Fruit fly (Drosophila melanogaster) whole organism, prepupa: Measurements from ENCODE around the gene mrn.

ENCODE experiments used
- Blimp-1 ChIP-seq: fragments of 200-800 bp; sonication (Bioruptor generic); optimal IDR thresholded peaks from 3 replicates; lab custom pipeline; 2017; ENCODE audit warnings: missing biosample characterization, missing genetic modification characterization, mild to moderate bottlenecking, moderate library complexity, missing genetic modification reagents
- CG10631 ChIP-seq: fragments of 200-800 bp; sonication (Bioruptor generic); optimal IDR thresholded peaks from 2 replicates; lab custom pipeline; 2016; ENCODE audit warnings: missing biosample characterization, missing genetic modification characterization
- CG11762 ChIP-seq: fragments of 200-800 bp; sonication (Bioruptor generic); optimal IDR thresholded peaks from 3 replicates; lab custom pipeline; 2016; ENCODE audit warnings: missing biosample characterization, missing genetic modification characterization; ENCODE audit not compliant: insufficient read depth
- CG11902 ChIP-seq: fragments of 200-800 bp; sonication (Bioruptor generic); optimal IDR thresholded peaks from 3 replicates; lab custom pipeline; 2016; ENCODE audit warnings: missing biosample characterization, missing genetic modification characterization
- CG1621 ChIP-seq: fragments of 200-800 bp; sonication (Bioruptor generic); optimal IDR thresholded peaks from 3 replicates; lab custom pipeline; 2018; ENCODE audit warnings: missing biosample characterization, mild to moderate bottlenecking, missing genetic modification characterization
- CG16779 ChIP-seq: fragments of 200-800 bp; sonication (Bioruptor generic); optimal IDR thresholded peaks from 3 replicates; lab custom pipeline; 2017; ENCODE audit warnings: missing biosample characterization, mild to moderate bottlenecking, missing genetic modification characterization
- CG3032 ChIP-seq: fragments of 200-800 bp; optimal IDR thresholded peaks from 2 replicates; lab custom pipeline; 2019; ENCODE audit warnings: missing biosample characterization, mild to moderate bottlenecking, missing genetic modification characterization, moderate library complexity
- CG3919 ChIP-seq: fragments of 200-800 bp; sonication (Bioruptor generic); optimal IDR thresholded peaks from 3 replicates; lab custom pipeline; 2016; ENCODE audit warnings: missing biosample characterization, missing genetic modification characterization
- CG6276 ChIP-seq: fragments of 200-800 bp; sonication (Bioruptor generic); optimal IDR thresholded peaks from 2 replicates; lab custom pipeline; 2017; ENCODE audit warnings: missing biosample characterization, mild to moderate bottlenecking, missing genetic modification characterization
- CG6792 ChIP-seq: fragments of 200-800 bp; sonication (Bioruptor generic); optimal IDR thresholded peaks from 3 replicates; lab custom pipeline; 2016; ENCODE audit warnings: missing biosample characterization, missing genetic modification characterization
- CG6808 ChIP-seq: fragments of 200-800 bp; sonication (Bioruptor generic); optimal IDR thresholded peaks from 3 replicates; lab custom pipeline; 2017; ENCODE audit warnings: missing biosample characterization, missing genetic modification characterization, mild to moderate bottlenecking, moderate library complexity, missing genetic modification reagents
- CG6854 ChIP-seq: fragments of 200-800 bp; sonication (Bioruptor generic); optimal IDR thresholded peaks from 2 replicates; lab custom pipeline; 2017; ENCODE audit warnings: missing biosample characterization, mild to moderate bottlenecking, missing genetic modification characterization
- CG7368 ChIP-seq: fragments of 200-800 bp; sonication (Bioruptor generic); optimal IDR thresholded peaks from 3 replicates; lab custom pipeline; 2016; ENCODE audit warnings: missing biosample characterization, missing genetic modification characterization
- CG8119 ChIP-seq: fragments of 200-800 bp; sonication (Bioruptor generic); IDR thresholded peaks from 3 replicates; pipeline ENCODE4 v1.3.6; 2022; ENCODE audit warnings: missing biosample characterization, missing genetic modification characterization
- CG8632 ChIP-seq: fragments of 200-800 bp; sonication (Bioruptor generic); optimal IDR thresholded peaks from 3 replicates; lab custom pipeline; 2016; ENCODE audit warnings: missing biosample characterization, missing genetic modification characterization
- CG9139 ChIP-seq: fragments of 200-800 bp; sonication (Bioruptor generic); optimal IDR thresholded peaks from 3 replicates; lab custom pipeline; 2017; ENCODE audit warnings: missing biosample characterization, mild to moderate bottlenecking, missing genetic modification characterization
- Eip75B ChIP-seq: fragments of 200-800 bp; sonication (Bioruptor generic); optimal IDR thresholded peaks from 3 replicates; lab custom pipeline; 2016; ENCODE audit warnings: missing biosample characterization, missing genetic modification characterization
- Eip78C ChIP-seq: fragments of 200-800 bp; sonication (Bioruptor generic); peaks from one replicate; lab custom pipeline; 2016; ENCODE audit warnings: missing biosample characterization, missing genetic modification characterization
- Ets96B ChIP-seq: fragments of 200-800 bp; optimal IDR thresholded peaks from 2 replicates; lab custom pipeline; 2019; ENCODE audit warnings: missing biosample characterization, mild to moderate bottlenecking, missing genetic modification characterization, moderate library complexity
- Gug ChIP-seq: fragments of 200-800 bp; sonication (Bioruptor generic); IDR thresholded peaks from 2 replicates; pipeline ENCODE4 v1.3.6; 2022; ENCODE audit warnings: missing biosample characterization, missing genetic modification characterization
- Hr38 ChIP-seq: sonication (Bioruptor generic); optimal IDR thresholded peaks from 2 replicates; lab custom pipeline; 2016; ENCODE audit warnings: missing biosample characterization, missing genetic modification characterization
- Hr4 ChIP-seq: fragments of 200-800 bp; sonication (Bioruptor generic); optimal IDR thresholded peaks from 3 replicates; lab custom pipeline; 2016; ENCODE audit warnings: missing biosample characterization, missing genetic modification characterization
- Smox ChIP-seq: fragments of 200-800 bp; sonication (Bioruptor generic); optimal IDR thresholded peaks from 3 replicates; lab custom pipeline; 2016; ENCODE audit warnings: missing biosample characterization, missing genetic modification characterization
- Sox102F ChIP-seq: fragments of 200-800 bp; sonication (Bioruptor generic); optimal IDR thresholded peaks from 2 replicates; lab custom pipeline; 2016; ENCODE audit warnings: missing biosample characterization, mild to moderate bottlenecking, missing genetic modification characterization
- dsx ChIP-seq: fragments of 200-800 bp; optimal IDR thresholded peaks from 3 replicates; lab custom pipeline; 2019; ENCODE audit warnings: missing biosample characterization, mild to moderate bottlenecking, missing genetic modification characterization, moderate library complexity; ENCODE audit not compliant: poor library complexity, severe bottlenecking
- fd59A ChIP-seq: fragments of 200-800 bp; sonication (Bioruptor generic); optimal IDR thresholded peaks from 2 replicates; lab custom pipeline; 2017; ENCODE audit warnings: missing biosample characterization, mild to moderate bottlenecking, missing genetic modification characterization, missing genetic modification reagents
- fkh ChIP-seq: fragments of 200-800 bp; sonication (Bioruptor generic); optimal IDR thresholded peaks from 3 replicates; lab custom pipeline; 2017; ENCODE audit warnings: missing biosample characterization, mild to moderate bottlenecking, missing genetic modification characterization, moderate library complexity
- lz ChIP-seq: fragments of 200-800 bp; sonication (Bioruptor generic); optimal IDR thresholded peaks from 3 replicates; lab custom pipeline; 2016; ENCODE audit warnings: missing biosample characterization, missing genetic modification characterization
- net ChIP-seq: fragments of 200-800 bp; sonication (Bioruptor generic); optimal IDR thresholded peaks from 3 replicates; lab custom pipeline; 2016; ENCODE audit warnings: missing biosample characterization, missing genetic modification characterization
- pdm3 ChIP-seq: fragments of 200-800 bp; sonication (Bioruptor generic); optimal IDR thresholded peaks from 3 replicates; lab custom pipeline; 2016; ENCODE audit warnings: missing biosample characterization, missing genetic modification characterization
- salr ChIP-seq, 2 experiments: fragments of 200-800 bp; sonication (Bioruptor generic); optimal IDR thresholded peaks; 3 replicates each; lab custom pipeline; 2016 to 2018; ENCODE audit warnings: missing biosample characterization in 2 of 2, missing genetic modification characterization in 2 of 2, mild to moderate bottlenecking in 1 of 2
- spab ChIP-seq: fragments of 200-800 bp; sonication (Bioruptor generic); optimal IDR thresholded peaks from 2 replicates; lab custom pipeline; 2017; ENCODE audit warnings: missing biosample characterization, mild to moderate bottlenecking, missing genetic modification characterization, missing genetic modification reagents
- topi ChIP-seq: fragments of 200-800 bp; sonication (Bioruptor generic); optimal IDR thresholded peaks from 3 replicates; lab custom pipeline; 2016; ENCODE audit warnings: missing biosample characterization, missing genetic modification characterization

Gene mrn

DNA sequence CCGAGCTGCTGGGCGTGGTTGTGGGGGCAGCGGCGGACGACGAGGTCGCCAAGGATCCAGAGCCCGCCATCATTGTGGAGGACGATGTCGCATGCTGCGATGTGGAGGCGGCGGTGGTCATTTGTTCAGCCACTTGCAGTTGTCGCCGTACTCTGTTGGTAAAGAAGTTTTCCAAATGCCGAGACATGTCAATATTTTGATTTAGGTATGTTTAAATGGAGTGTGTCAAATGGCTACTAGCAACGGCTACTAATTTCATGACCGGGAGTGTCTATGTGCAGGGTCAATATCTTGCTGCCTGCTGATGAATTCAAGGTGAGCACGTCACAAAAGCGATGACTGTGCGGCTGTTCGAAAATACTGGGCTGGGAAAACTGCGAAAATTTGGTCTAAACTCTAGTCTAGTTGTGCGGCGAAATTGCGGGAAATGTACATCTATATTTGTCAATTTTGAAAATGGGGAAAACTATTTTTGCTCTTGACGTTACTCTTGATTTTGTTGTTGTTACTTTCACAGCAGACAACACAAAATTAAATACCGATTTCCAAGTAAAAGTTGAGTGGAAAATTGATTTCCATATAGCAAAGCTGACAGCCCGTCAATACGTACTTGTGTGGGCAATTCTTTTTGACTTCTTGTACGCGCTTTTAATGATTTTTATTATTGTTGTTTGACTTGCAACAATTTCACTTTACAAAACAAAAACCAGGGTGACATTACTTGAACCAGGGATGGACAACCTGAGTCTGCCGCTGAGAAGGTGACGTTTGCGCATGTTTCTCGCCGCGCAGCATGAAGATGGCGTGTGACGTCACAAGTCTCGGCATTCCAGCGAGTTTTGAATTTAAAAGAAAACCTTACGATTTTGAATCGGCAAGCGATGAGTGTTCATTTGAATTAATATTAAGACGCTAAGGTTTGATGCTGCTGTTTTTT lies 7.4 kb upstream of the mrn start, which contains the start of gene CG7656 (continued):
- TF ChIP-seq fkh (GFP tag; lab: Kevin White, UChicago) (peak; percentile 58), topi (GFP tag; lab: Kevin White, UChicago) (peak; percentile 30), CG7368 (GFP tag; lab: Kevin White, UChicago) (peak; percentile 56), CG6276 (GFP tag; lab: Kevin White, UChicago) (no peak), CG8119 (GFP tag; lab: Robert Waterston, UW) (0 out of 3 replicates have a peak, but pooled peaks have one; percentile 35), Ets96B (tag; lab: Kevin White, UChicago) (no peak), CG6854 (GFP tag; lab: Kevin White, UChicago) (peak; percentile 12), CG11762 (GFP tag; lab: Kevin White, UChicago) (no peak), Gug (GFP tag; lab: Robert Waterston, UW) (no peak), CG3919 (GFP tag; lab: Kevin White, UChicago) (peak; percentile 78), fd59A (GFP tag; lab: Kevin White, UChicago) (peak; percentile 2), dsx (GFP tag; lab: Kevin White, UChicago) (peak; percentile 84), CG16779 (tag; lab: Kevin White, UChicago) (no peak), CG11902 (GFP tag; lab: Kevin White, UChicago) (peak; percentile 14), Hr4 (GFP tag; lab: Kevin White, UChicago) (peak; percentile 58), pdm3 (GFP tag; lab: Kevin White, UChicago) (peak; percentile 74), CG1621 (no peak)

DNA sequence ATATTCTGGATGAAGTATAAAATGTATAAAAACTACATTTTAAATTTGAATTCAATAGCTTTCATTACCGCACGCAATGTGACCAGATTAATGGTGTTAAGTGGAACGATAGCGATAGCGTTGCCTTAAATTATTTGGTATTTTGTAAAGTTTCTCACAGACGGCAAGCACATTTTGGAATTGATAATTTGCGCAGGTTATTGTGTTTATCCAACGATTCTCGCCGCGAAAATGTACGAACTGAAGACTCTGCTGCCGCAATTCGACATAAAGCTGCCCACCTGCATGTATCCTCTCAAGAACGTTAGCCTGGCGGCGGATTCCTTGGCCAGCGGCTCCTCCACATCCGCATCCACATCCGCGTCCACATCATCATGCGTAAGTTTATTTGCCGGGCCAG lies 3.2 kb upstream of the mrn start, which contains the start of gene AIMP2:
Gene AIMP2 (plus strand): TSS at position 135 of the 400 bp plus-strand sequence.
- TF ChIP-seq CG6808 (GFP tag; lab: Kevin White, UChicago) (no peak), Eip75B (GFP tag; lab: Kevin White, UChicago) (no peak), CG6854 (GFP tag; lab: Kevin White, UChicago) (no peak), pdm3 (GFP tag; lab: Kevin White, UChicago) (no peak), lz (no peak), CG10631 (GFP tag; lab: Kevin White, UChicago) (no peak), CG3032 (tag; lab: Kevin White, UChicago) (no peak), Gug (GFP tag; lab: Robert Waterston, UW) (no peak), CG16779 (tag; lab: Kevin White, UChicago) (no peak), Eip78C (GFP tag; lab: Kevin White, UChicago) (no peak), salr (GFP tag; optimal IDR thresholded peaks at IDR 0.05; lab: Kevin White, UChicago) (no peak), CG6792 (GFP tag; lab: Kevin White, UChicago) (no peak), CG9139 (GFP tag; lab: Kevin White, UChicago) (no peak)

- TF ChIP-seq CG6854 (GFP tag; lab: Kevin White, UChicago) (no peak), Blimp-1 (no peak), Smox (GFP tag; lab: Kevin White, UChicago) (no peak), CG11762 (GFP tag; lab: Kevin White, UChicago) (no peak), net (GFP tag; lab: Kevin White, UChicago) (no peak), CG1621 (no peak), spab (GFP tag; lab: Kevin White, UChicago) (no peak), CG8632 (GFP tag; lab: Kevin White, UChicago) (no peak), Hr38 (no peak), Sox102F (GFP tag; lab: Kevin White, UChicago) (no peak), fd59A (GFP tag; lab: Kevin White, UChicago) (no peak), pdm3 (GFP tag; lab: Kevin White, UChicago) (no peak)
Observed at dm6 chr3L:15576357-15576756, 4.0 kb downstream of the mrn start, which contains the start of gene Ufsp2. Gene Ufsp2 (plus strand): TSS chr3L:15576570.
